Worm (Caenorhabditis elegans): Measurements from ENCODE around the gene Y69H2.3.

DNA sequence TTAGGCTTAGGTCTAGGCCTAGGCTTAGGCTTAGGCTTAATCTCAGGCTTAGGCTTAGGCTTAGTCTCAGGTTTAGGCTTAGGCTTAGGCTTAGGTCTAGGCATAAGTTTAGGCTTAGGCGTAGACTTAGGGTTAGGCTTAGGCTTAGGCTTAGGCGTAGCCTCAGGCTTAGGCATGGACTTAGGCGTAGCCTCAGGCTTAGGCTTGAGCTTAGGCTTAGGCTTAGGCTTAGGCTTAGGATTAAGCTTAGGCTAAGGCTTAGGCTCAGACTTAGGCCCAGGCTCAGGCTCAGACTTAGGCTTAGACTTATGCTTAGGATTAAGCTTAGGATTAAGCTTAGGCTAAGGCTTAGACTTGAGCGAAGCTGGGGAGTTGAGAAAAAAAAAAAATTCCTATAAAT, 50.8 kb downstream of the Y69H2.3 start:
- no peak for TF ChIP-seq daf-19 (GFP tag; conservative IDR thresholded peaks at IDR 0.05)
- no peak for TF ChIP-seq nhr-6 (tag; optimal IDR thresholded peaks at IDR 0.05)
- TF ChIP-seq nhr-25 (tag; optimal IDR thresholded peaks at IDR 0.05; ENCODE audit: borderline replicate concordance, insufficient read depth), result no peak
- TF ChIP-seq unc-62 (GFP tag; optimal IDR thresholded peaks at IDR 0.05 in 1 of 2), result peak in 1 of 2 experiments; percentile 27
- TF ChIP-seq unc-62 (tag; optimal IDR thresholded peaks at IDR 0.05), result no peak
- TF ChIP-seq pha-4 (GFP tag; IDR thresholded peaks at IDR 0.05), result no peak
- TF ChIP-seq pha-4 (tag; optimal IDR thresholded peaks at IDR 0.05), result no peak
- no peak for TF ChIP-seq ceh-82 (tag; optimal IDR thresholded peaks at IDR 0.05)
- TF ChIP-seq nhr-76 (tag; optimal IDR thresholded peaks at IDR 0.05), result no peak
- no peak for TF ChIP-seq hif-1 (tag; optimal IDR thresholded peaks at IDR 0.05)
- TF ChIP-seq madf-5 (GFP tag; IDR thresholded peaks at IDR 0.05), result no peak
- no peak for TF ChIP-seq ceh-44 (GFP tag; IDR thresholded peaks at IDR 0.05)
- no peak for TF ChIP-seq ZK546.5 (tag; optimal IDR thresholded peaks at IDR 0.05)
- TF ChIP-seq ztf-11 (tag; optimal IDR thresholded peaks at IDR 0.05), result no peak

Measured in whole organism, L4 larva.